Worm (Caenorhabditis elegans) whole organism, midembryonic: ENCODE data around the gene F59F5.5.

Experiments
- T22C8.4 ChIP-seq: fragments of 200-800 bp; sonication (Bioruptor generic); IDR thresholded peaks from 2 replicates; pipeline ENCODE4 v1.3.6; 2022; ENCODE audit warnings: missing genetic modification characterization, missing compliant biosample characterization
- cog-1 ChIP-seq: sonication (generic microtip); optimal IDR thresholded peaks from 2 replicates; lab custom pipeline; 2016; ENCODE audit warnings: missing genetic modification characterization, missing compliant biosample characterization
- flt-1 ChIP-seq: fragments of 200-800 bp; sonication (Bioruptor generic); IDR thresholded peaks from 2 replicates; pipeline ENCODE4 v1.3.6; 2022; ENCODE audit warnings: missing genetic modification characterization, missing compliant biosample characterization
- klf-2 ChIP-seq: fragments of 200-800 bp; sonication (Bioruptor generic); conservative IDR thresholded peaks from 2 replicates; pipeline ENCODE4 v1.3.6; 2022; ENCODE audit warnings: missing genetic modification reagents, missing genetic modification characterization, missing compliant biosample characterization
- med-1 ChIP-seq: sonication (generic microtip); optimal IDR thresholded peaks from 2 replicates; lab custom pipeline; 2017; ENCODE audit warnings: missing genetic modification characterization, mild to moderate bottlenecking, missing compliant biosample characterization, antibody characterized with exemption, missing genetic modification reagents; ENCODE audit not compliant: insufficient read depth
- ref-1 ChIP-seq: fragments of 200-800 bp; sonication (Bioruptor generic); conservative IDR thresholded peaks from 2 replicates; pipeline ENCODE4 v1.3.6; 2022; ENCODE audit warnings: missing genetic modification reagents, missing genetic modification characterization, missing compliant biosample characterization

ce11 chrX:10589465-10589864 lies 43.6 kb downstream of the F59F5.5 start, which contains the start of gene F57C7.4:
- TF ChIP-seq ref-1 (GFP tag; lab: Robert Waterston, UW) (no peak), flt-1 (GFP tag; lab: Robert Waterston, UW) (no peak), cog-1 (tag; lab: Kevin White, UChicago) (no peak), med-1 (GFP tag; lab: Kevin White, UChicago) (no peak), T22C8.4 (GFP tag; lab: Robert Waterston, UW) (no peak), klf-2 (no peak)
